Worm (Caenorhabditis elegans): Measurements from ENCODE around the gene lin-2.

lin-2 gene

ce11 chrX:12446572-12446971, 32.7 kb upstream of the lin-2 start:
- TF ChIP-seq M03D4.4 (tag; optimal IDR thresholded peaks at IDR 0.05) (no peak), drap-1 (GFP tag; optimal IDR thresholded peaks at IDR 0.05) (no peak), ces-1 (GFP tag; optimal IDR thresholded peaks at IDR 0.05) (no peak), ham-2 (GFP tag; optimal IDR thresholded peaks at IDR 0.05) (no peak), zip-8 (tag; optimal IDR thresholded peaks at IDR 0.05) (no peak)

- TF ChIP-seq lin-32 (GFP tag; optimal IDR thresholded peaks at IDR 0.05): no peak
- no peak for TF ChIP-seq elt-1 (tag; optimal IDR thresholded peaks at IDR 0.05; ENCODE audit: borderline replicate concordance, insufficient read depth)
- no peak for TF ChIP-seq zip-8 (tag; optimal IDR thresholded peaks at IDR 0.05)
- no peak for TF ChIP-seq mls-2 (tag; optimal IDR thresholded peaks at IDR 0.05)
- no peak for TF ChIP-seq mab-5 (tag; optimal IDR thresholded peaks at IDR 0.05)
- no peak for TF ChIP-seq snpc-4 (tag; optimal IDR thresholded peaks at IDR 0.05)
Measured at ce11 chrX:12444423-12444822, 30.6 kb upstream of the lin-2 start.

ce11 chrX:12439998-12440722, 26.3 kb upstream of the lin-2 start:
- no peak for TF ChIP-seq pha-4 (tag; optimal IDR thresholded peaks at IDR 0.05)
- no peak for TF ChIP-seq ceh-83 (GFP tag; optimal IDR thresholded peaks at IDR 0.05)
- TF ChIP-seq bed-3 (GFP tag; optimal IDR thresholded peaks at IDR 0.05): no peak
- no peak for TF ChIP-seq sptf-1 (tag; optimal IDR thresholded peaks at IDR 0.05)
- TF ChIP-seq cnd-1 (tag; optimal IDR thresholded peaks at IDR 0.05): no peak
- TF ChIP-seq ham-2 (GFP tag; optimal IDR thresholded peaks at IDR 0.05): no peak
- no peak for TF ChIP-seq blmp-1 (tag; optimal IDR thresholded peaks at IDR 0.05)
- TF ChIP-seq mab-5 (tag; optimal IDR thresholded peaks at IDR 0.05): no peak
- TF ChIP-seq nhr-12 (tag; optimal IDR thresholded peaks at IDR 0.05): no peak
- TF ChIP-seq drap-1 (GFP tag; optimal IDR thresholded peaks at IDR 0.05): no peak
- no peak for TF ChIP-seq ztf-11 (tag; optimal IDR thresholded peaks at IDR 0.05)
- TF ChIP-seq hlh-1 (tag; optimal IDR thresholded peaks at IDR 0.05): no peak
- TF ChIP-seq elt-1 (tag; optimal IDR thresholded peaks at IDR 0.05; ENCODE audit: borderline replicate concordance, insufficient read depth): no peak
- TF ChIP-seq nhr-28 (tag; optimal IDR thresholded peaks at IDR 0.05): no peak

ce11 chrX:12438266-12438665, 24.4 kb upstream of the lin-2 start:
- TF ChIP-seq ceh-83 (GFP tag; optimal IDR thresholded peaks at IDR 0.05) (no peak), elt-1 (tag; optimal IDR thresholded peaks at IDR 0.05; ENCODE audit: borderline replicate concordance, insufficient read depth) (no peak), nhr-28 (tag; optimal IDR thresholded peaks at IDR 0.05) (no peak), mab-5 (tag; optimal IDR thresholded peaks at IDR 0.05) (no peak), ceh-39 (tag; optimal IDR thresholded peaks at IDR 0.05) (no peak), ces-1 (GFP tag; optimal IDR thresholded peaks at IDR 0.05) (no peak), nhr-2 (tag; optimal IDR thresholded peaks at IDR 0.05) (no peak), cnd-1 (tag; optimal IDR thresholded peaks at IDR 0.05) (no peak), lin-13 (tag; optimal IDR thresholded peaks at IDR 0.05) (no peak), elt-3 (tag; optimal IDR thresholded peaks at IDR 0.05) (no peak), nhr-76 (tag; optimal IDR thresholded peaks at IDR 0.05) (no peak), unc-39 (tag; optimal IDR thresholded peaks at IDR 0.05) (no peak), mls-2 (tag; optimal IDR thresholded peaks at IDR 0.05) (no peak), nhr-12 (tag; optimal IDR thresholded peaks at IDR 0.05) (no peak)

- no peak for TF ChIP-seq M03D4.4 (tag; optimal IDR thresholded peaks at IDR 0.05)
- no peak for TF ChIP-seq ceh-83 (GFP tag; optimal IDR thresholded peaks at IDR 0.05)
- TF ChIP-seq zip-8 (tag; optimal IDR thresholded peaks at IDR 0.05): no peak
- no peak for TF ChIP-seq mls-2 (tag; optimal IDR thresholded peaks at IDR 0.05)
- no peak for TF ChIP-seq drap-1 (GFP tag; optimal IDR thresholded peaks at IDR 0.05)
- TF ChIP-seq flh-1 (GFP tag; optimal IDR thresholded peaks at IDR 0.05): no peak
- TF ChIP-seq ceh-43 (GFP tag; optimal IDR thresholded peaks at IDR 0.05): no peak
- no peak for TF ChIP-seq bed-3 (GFP tag; optimal IDR thresholded peaks at IDR 0.05)
- no peak for TF ChIP-seq nhr-2 (tag; optimal IDR thresholded peaks at IDR 0.05)
- no peak for TF ChIP-seq tbx-8 (GFP tag; optimal IDR thresholded peaks at IDR 0.05)
- TF ChIP-seq lin-32 (GFP tag; optimal IDR thresholded peaks at IDR 0.05): no peak
- no peak for TF ChIP-seq unc-39 (tag; optimal IDR thresholded peaks at IDR 0.05)
Measured at ce11 chrX:12436486-12436885, 22.6 kb upstream of the lin-2 start.

- TF ChIP-seq elt-1 (tag; optimal IDR thresholded peaks at IDR 0.05; ENCODE audit: borderline replicate concordance, insufficient read depth) (no peak), ham-2 (GFP tag; optimal IDR thresholded peaks at IDR 0.05) (no peak), nhr-12 (tag; optimal IDR thresholded peaks at IDR 0.05) (no peak), nhr-76 (tag; optimal IDR thresholded peaks at IDR 0.05) (no peak), drap-1 (GFP tag; optimal IDR thresholded peaks at IDR 0.05) (no peak), flh-1 (GFP tag; optimal IDR thresholded peaks at IDR 0.05) (no peak), elt-3 (tag; optimal IDR thresholded peaks at IDR 0.05) (no peak)
Measured at ce11 chrX:12435246-12435645, 21.4 kb upstream of the lin-2 start.

Data from whole organism, mixed stage, embryonic.